Fruit fly (Drosophila melanogaster) Kc167 (cell line): ENCODE data around the gene CG6154.

Source experiments
- h ChIP-seq: fragments of >200 bp; optimal IDR thresholded peaks from 3 replicates; lab custom pipeline; 2018; ENCODE audit warnings: missing external identifiers
- insv ChIP-seq: fragments of >200 bp; optimal IDR thresholded peaks from 3 replicates; lab custom pipeline; 2018; ENCODE audit warnings: missing external identifiers

dm6 chr3R:26253792-26254191 lies 8.7 kb upstream of the CG6154 start:
- TF ChIP-seq h: no peak
- TF ChIP-seq insv (lab: Kevin White, UChicago): no peak
